Worm (Caenorhabditis elegans) whole organism, young adult: ENCODE measurements around the gene K06H6.4.

ENCODE experiments used
- lag-1 ChIP-seq: fragments of 200-800 bp; sonication (Bioruptor generic); IDR thresholded peaks from 2 replicates; pipeline ENCODE4 v1.3.6; 2022; ENCODE audit warnings: missing genetic modification reagents, missing genetic modification characterization, missing compliant biosample characterization
- pha-4 ChIP-seq: fragments of 150-350 bp; sonication (generic microtip); optimal IDR thresholded peaks from 2 replicates; lab custom pipeline; 2014; ENCODE audit warnings: missing biosample characterization, missing genetic modification reagents, missing genetic modification characterization

The K06H6.4 gene

ce11 chrV:628527-628926 lies 49.5 kb downstream of the K06H6.4 start, which contains the start of gene F48G7.9:
F48G7.9 (minus strand) TSS chrV:628627.
- TF ChIP-seq lag-1 (GFP tag; lab: Robert Waterston, UW) (no peak), pha-4 (tag; lab: Kevin White, UChicago) (no peak)
